Fruit fly (Drosophila melanogaster) whole organism, prepupa: ENCODE results near the gene CSN1b.

Source experiments
- CG10631 ChIP-seq: fragments of 200-800 bp; sonication (Bioruptor generic); optimal IDR thresholded peaks from 2 replicates; lab custom pipeline; 2016; ENCODE audit warnings: missing biosample characterization, missing genetic modification characterization
- CG11294 ChIP-seq: fragments of 200-800 bp; sonication (Bioruptor generic); IDR thresholded peaks from 2 replicates; pipeline ENCODE4 v1.3.6; 2022; ENCODE audit warnings: missing biosample characterization, missing genetic modification characterization
- CG15336 ChIP-seq: fragments of 200-800 bp; sonication (Bioruptor generic); IDR thresholded peaks from 2 replicates; pipeline ENCODE4 v1.3.6; 2022; ENCODE audit warnings: missing biosample characterization, missing genetic modification characterization
- CG32006 ChIP-seq: fragments of 200-800 bp; sonication (Bioruptor generic); optimal IDR thresholded peaks from 3 replicates; lab custom pipeline; 2017; ENCODE audit warnings: missing biosample characterization, mild to moderate bottlenecking, missing genetic modification characterization
- CG6163 ChIP-seq: fragments of 200-800 bp; sonication (Bioruptor generic); IDR thresholded peaks from 3 replicates; pipeline ENCODE4 v1.3.6; 2022; ENCODE audit warnings: missing biosample characterization, missing genetic modification characterization
- CG6792 ChIP-seq: fragments of 200-800 bp; sonication (Bioruptor generic); optimal IDR thresholded peaks from 3 replicates; lab custom pipeline; 2016; ENCODE audit warnings: missing biosample characterization, missing genetic modification characterization
- CG8119 ChIP-seq: fragments of 200-800 bp; sonication (Bioruptor generic); IDR thresholded peaks from 3 replicates; pipeline ENCODE4 v1.3.6; 2022; ENCODE audit warnings: missing biosample characterization, missing genetic modification characterization
- Hr38 ChIP-seq: sonication (Bioruptor generic); optimal IDR thresholded peaks from 2 replicates; lab custom pipeline; 2016; ENCODE audit warnings: missing biosample characterization, missing genetic modification characterization
- Sox14 ChIP-seq: fragments of 200-800 bp; sonication (Bioruptor generic); optimal IDR thresholded peaks from 3 replicates; lab custom pipeline; 2016; ENCODE audit warnings: missing biosample characterization, missing genetic modification characterization
- lz ChIP-seq: fragments of 200-800 bp; sonication (Bioruptor generic); optimal IDR thresholded peaks from 3 replicates; lab custom pipeline; 2016; ENCODE audit warnings: missing biosample characterization, missing genetic modification characterization

dm6 chr3L:18872440-18872839 lies 32.3 kb downstream of the CSN1b start, which contains the start of the genes Rad9 and Uggt:
- TF ChIP-seq CG15336 (GFP tag; lab: Robert Waterston, UW) = no peak
- peak; percentile 20 for TF ChIP-seq CG10631
- no peak for TF ChIP-seq CG32006 (GFP tag; lab: Kevin White, UChicago)
- TF ChIP-seq Sox14 (GFP tag; lab: Kevin White, UChicago) = no peak
- TF ChIP-seq lz (GFP tag; lab: Kevin White, UChicago) = no peak
- no peak for TF ChIP-seq Hr38 (GFP tag; lab: Kevin White, UChicago)
- TF ChIP-seq CG8119 (GFP tag; lab: Robert Waterston, UW) = no peak
- TF ChIP-seq CG11294 (GFP tag; lab: Robert Waterston, UW) = no peak
- TF ChIP-seq CG6163 (GFP tag; lab: Robert Waterston, UW) = no peak
- TF ChIP-seq CG6792 = no peak
